Fruit fly (Drosophila melanogaster) whole organism, pupa: ENCODE measurements around the gene Ugt37D1.
A peak's percentile ranks its signal among the peaks of the same experiment; 100 is the strongest.

Source experiments
- CG10348 ChIP-seq: fragments of 200-800 bp; sonication (Bioruptor generic); IDR thresholded peaks from 2 replicates; pipeline ENCODE4 v1.3.6; 2022; ENCODE audit warnings: missing biosample characterization, missing genetic modification characterization
- CG12605 ChIP-seq: fragments of 200-800 bp; sonication (Bioruptor generic); IDR thresholded peaks from 2 replicates; pipeline ENCODE4 v1.3.6; 2022; ENCODE audit warnings: missing biosample characterization, missing genetic modification characterization
- CG13204 ChIP-seq: fragments of 200-800 bp; sonication (Bioruptor generic); optimal IDR thresholded peaks from 2 replicates; lab custom pipeline; 2018; ENCODE audit warnings: missing biosample characterization, mild to moderate bottlenecking, missing genetic modification characterization, moderate library complexity
- CG14655 ChIP-seq: fragments of 200-800 bp; sonication (Bioruptor generic); optimal IDR thresholded peaks from 3 replicates; lab custom pipeline; 2017; ENCODE audit warnings: mild to moderate bottlenecking, missing biosample characterization, missing genetic modification reagents, missing genetic modification characterization
- CG15710 ChIP-seq: fragments of 200-800 bp; sonication (Bioruptor generic); optimal IDR thresholded peaks from 2 replicates; lab custom pipeline; 2018; ENCODE audit warnings: missing biosample characterization, mild to moderate bottlenecking, missing genetic modification characterization, moderate library complexity
- CG17806 ChIP-seq: fragments of 200-800 bp; sonication (Bioruptor generic); optimal IDR thresholded peaks from 2 replicates; lab custom pipeline; 2018; ENCODE audit warnings: missing biosample characterization, mild to moderate bottlenecking, missing genetic modification characterization, moderate library complexity
- CG32121 ChIP-seq: fragments of 200-800 bp; sonication (Bioruptor generic); IDR thresholded peaks from 2 replicates; pipeline ENCODE4 v1.3.6; 2022; ENCODE audit warnings: missing biosample characterization, missing genetic modification characterization
- CG34367 ChIP-seq: fragments of 200-800 bp; sonication (Bioruptor generic); optimal IDR thresholded peaks from 2 replicates; lab custom pipeline; 2018; ENCODE audit warnings: missing biosample characterization, mild to moderate bottlenecking, missing genetic modification characterization
- CG4496 ChIP-seq: fragments of 200-800 bp; sonication (Bioruptor generic); IDR thresholded peaks from 3 replicates; pipeline ENCODE4 v1.3.6; 2022; ENCODE audit warnings: missing biosample characterization, missing genetic modification characterization
- CG8159 ChIP-seq: fragments of 200-800 bp; sonication (Bioruptor generic); optimal IDR thresholded peaks from 3 replicates; lab custom pipeline; 2018; ENCODE audit warnings: missing biosample characterization, mild to moderate bottlenecking, missing genetic modification characterization, moderate library complexity
- CG8301 ChIP-seq: fragments of 200-800 bp; sonication (Bioruptor generic); optimal IDR thresholded peaks from 2 replicates; lab custom pipeline; 2018; ENCODE audit warnings: missing biosample characterization, mild to moderate bottlenecking, missing genetic modification characterization
- CG9948 ChIP-seq: fragments of 200-800 bp; sonication (Bioruptor generic); optimal IDR thresholded peaks from 2 replicates; lab custom pipeline; 2018; ENCODE audit warnings: missing biosample characterization, mild to moderate bottlenecking, missing genetic modification characterization, moderate library complexity
- D1 ChIP-seq: fragments of 200-800 bp; sonication (Bioruptor generic); optimal IDR thresholded peaks from 2 replicates; lab custom pipeline; 2018; ENCODE audit warnings: missing biosample characterization, mild to moderate bottlenecking, missing genetic modification characterization, moderate library complexity
- EcR ChIP-seq: fragments of 200-800 bp; sonication (Bioruptor generic); optimal IDR thresholded peaks from 3 replicates; lab custom pipeline; 2019; ENCODE audit warnings: missing biosample characterization, missing genetic modification characterization, mild to moderate bottlenecking, moderate library complexity, missing genetic modification reagents
- Ets98B ChIP-seq: fragments of 200-800 bp; sonication (Bioruptor generic); IDR thresholded peaks from 2 replicates; pipeline ENCODE4 v1.3.6; 2022; ENCODE audit warnings: missing biosample characterization, missing genetic modification characterization
- Pif1A ChIP-seq: fragments of 200-800 bp; sonication (Bioruptor generic); optimal IDR thresholded peaks from 3 replicates; lab custom pipeline; 2016; ENCODE audit warnings: missing biosample characterization, missing genetic modification characterization
- Pif1B ChIP-seq: fragments of 200-800 bp; sonication (Bioruptor generic); optimal IDR thresholded peaks from 3 replicates; lab custom pipeline; 2016; ENCODE audit warnings: missing biosample characterization, missing genetic modification characterization
- Snoo ChIP-seq: fragments of 200-800 bp; sonication (Bioruptor generic); optimal IDR thresholded peaks from 3 replicates; lab custom pipeline; 2017; ENCODE audit warnings: missing biosample characterization, mild to moderate bottlenecking, missing genetic modification characterization, inconsistent platforms
- fd96Ca ChIP-seq: fragments of 200-800 bp; sonication (Bioruptor generic); IDR thresholded peaks from 3 replicates; pipeline ENCODE4 v1.3.6; 2022; ENCODE audit warnings: missing biosample characterization, missing genetic modification characterization
- gl ChIP-seq: fragments of 200-800 bp; sonication (Bioruptor generic); optimal IDR thresholded peaks from 2 replicates; lab custom pipeline; 2018; ENCODE audit warnings: missing biosample characterization, mild to moderate bottlenecking, missing genetic modification characterization
- rn ChIP-seq: fragments of 200-800 bp; sonication (Bioruptor generic); IDR thresholded peaks from 2 replicates; pipeline ENCODE4 v1.3.6; 2022; ENCODE audit warnings: missing biosample characterization, missing genetic modification characterization

Ugt37D1 gene

DNA sequence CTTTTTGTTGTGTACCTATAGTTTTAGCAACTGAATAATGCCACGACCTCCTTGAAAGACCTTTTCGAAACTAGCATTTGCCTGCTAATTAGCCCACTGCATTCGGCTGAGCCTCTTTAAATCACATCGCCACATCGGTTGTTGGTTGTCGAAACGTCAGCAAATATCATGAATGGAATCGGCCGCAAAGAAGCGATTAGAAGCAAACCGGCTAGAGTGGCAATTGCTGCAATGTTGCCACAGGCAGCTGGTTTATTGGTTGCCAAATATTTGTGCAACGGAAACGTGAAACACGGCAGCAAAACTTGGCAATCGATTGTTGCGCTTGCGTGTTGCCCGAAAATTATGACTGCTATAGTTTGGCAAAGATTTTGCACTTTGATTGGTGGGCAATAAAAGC is 46.4 kb downstream of the Ugt37D1 start:
- no peak for TF ChIP-seq Pif1A (GFP tag; lab: Kevin White, UChicago)
- no peak for TF ChIP-seq CG13204
- no peak for TF ChIP-seq CG8159 (tag; lab: Kevin White, UChicago)
- no peak for TF ChIP-seq Ets98B (GFP tag; lab: Robert Waterston, UW)
- no peak for TF ChIP-seq rn (GFP tag; lab: Robert Waterston, UW)
- TF ChIP-seq CG8301 (tag; lab: Kevin White, UChicago), result no peak
- no peak for TF ChIP-seq fd96Ca (GFP tag; lab: Robert Waterston, UW)
- no peak for TF ChIP-seq CG32121 (GFP tag; lab: Robert Waterston, UW)
- TF ChIP-seq CG9948 (tag; lab: Kevin White, UChicago), result no peak
- TF ChIP-seq CG34367, result no peak
- no peak for TF ChIP-seq CG4496 (GFP tag; lab: Robert Waterston, UW)
- no peak for TF ChIP-seq CG14655 (GFP tag; lab: Kevin White, UChicago)
- no peak for TF ChIP-seq Pif1B
- TF ChIP-seq CG17806, result no peak
- TF ChIP-seq CG12605 (GFP tag; lab: Robert Waterston, UW), result no peak

DNA sequence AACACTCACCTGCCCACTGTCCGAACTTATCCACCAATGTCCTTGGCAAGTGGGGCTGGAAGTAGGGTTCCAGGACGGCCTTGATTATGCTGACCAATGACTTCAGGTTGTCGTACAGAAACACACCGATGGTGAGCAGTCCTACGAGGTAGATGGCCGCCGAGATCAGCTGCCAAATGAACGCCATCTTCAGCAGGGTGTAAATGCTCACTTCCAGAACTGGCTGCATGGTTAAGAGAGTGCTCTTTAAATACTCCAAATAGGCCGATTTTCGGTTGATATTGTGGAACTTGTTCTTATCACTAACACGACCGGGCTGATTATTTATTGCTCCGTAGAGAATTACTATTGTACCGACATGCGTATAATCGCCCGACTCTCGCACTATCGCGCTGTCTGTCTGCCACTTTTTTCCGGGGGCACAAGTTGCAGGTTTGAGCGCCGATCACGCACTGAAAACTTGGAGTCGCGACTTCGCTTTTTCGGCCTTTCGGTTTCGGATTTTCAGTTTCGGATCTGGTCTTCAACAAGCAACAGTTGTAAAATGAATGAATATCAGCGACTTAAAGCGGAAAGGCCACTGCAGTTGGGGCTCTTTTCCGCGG is 48.0 kb downstream of the Ugt37D1 start:
- TF ChIP-seq CG12605 (GFP tag; lab: Robert Waterston, UW) (no peak), EcR (GFP tag; lab: Kevin White, UChicago) (peak; percentile 61)

DNA sequence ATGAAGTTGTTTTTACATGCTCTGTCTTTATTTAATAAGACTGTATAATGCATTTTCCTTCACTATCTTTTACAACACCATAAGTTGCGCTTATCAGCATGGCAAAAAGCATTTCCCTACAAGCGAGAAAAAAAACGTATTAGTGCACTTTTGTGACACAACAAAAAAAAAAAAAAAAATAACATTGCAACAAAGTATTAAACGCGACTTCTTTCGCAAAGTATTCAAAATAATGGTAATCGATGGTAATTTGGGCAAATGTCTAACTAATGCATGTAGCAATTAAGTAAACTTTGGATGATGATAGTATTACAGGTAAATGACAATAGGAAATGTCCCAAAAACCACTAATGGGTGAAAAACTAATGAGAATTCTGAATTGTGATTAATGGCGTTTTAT is 49.1 kb downstream of the Ugt37D1 start:
- TF ChIP-seq CG8159 (tag; lab: Kevin White, UChicago) (no peak), CG32121 (GFP tag; lab: Robert Waterston, UW) (no peak), CG14655 (GFP tag; lab: Kevin White, UChicago) (no peak), CG9948 (tag; lab: Kevin White, UChicago) (no peak), CG15710 (tag; lab: Kevin White, UChicago) (no peak), CG4496 (GFP tag; lab: Robert Waterston, UW) (no peak), Pif1B (no peak), CG10348 (GFP tag; lab: Robert Waterston, UW) (no peak), rn (GFP tag; lab: Robert Waterston, UW) (no peak), CG12605 (GFP tag; lab: Robert Waterston, UW) (no peak; the same call in 1 of the 2 replicates), gl (tag; lab: Kevin White, UChicago) (no peak), EcR (GFP tag; lab: Kevin White, UChicago) (no peak), Snoo (no peak), CG13204 (no peak), CG34367 (no peak), Pif1A (GFP tag; lab: Kevin White, UChicago) (no peak), Ets98B (GFP tag; lab: Robert Waterston, UW) (no peak), fd96Ca (GFP tag; lab: Robert Waterston, UW) (no peak), CG8301 (tag; lab: Kevin White, UChicago) (no peak), D1 (no peak)

DNA sequence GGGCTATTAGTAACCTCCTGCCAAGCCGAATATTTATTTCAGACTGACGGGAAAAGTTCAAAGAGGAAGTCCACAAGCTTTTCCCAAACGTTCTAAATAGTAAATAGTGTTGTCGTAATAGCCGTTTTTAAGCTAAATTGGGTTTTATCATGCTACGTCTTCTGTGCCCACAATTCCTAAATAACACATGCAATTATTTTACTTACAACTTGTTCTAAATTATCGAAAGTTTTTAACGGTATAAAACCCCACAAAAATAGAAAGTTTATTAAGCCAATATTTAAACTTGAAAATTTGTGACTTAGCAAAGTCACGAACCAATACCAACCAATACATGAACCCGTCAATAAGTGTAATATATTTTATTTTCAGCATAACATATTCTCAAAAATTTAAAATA is 49.8 kb downstream of the Ugt37D1 start, which contains the start of gene CG13284:
Gene CG13284, minus strand, starts transcription at position 47 of the 400 bp plus-strand sequence.
- TF ChIP-seq CG13204, result no peak
- no peak for TF ChIP-seq EcR (GFP tag; lab: Kevin White, UChicago)
- TF ChIP-seq D1, result no peak
- no peak for TF ChIP-seq Ets98B (GFP tag; lab: Robert Waterston, UW)
- no peak for TF ChIP-seq CG34367
- no peak for TF ChIP-seq Pif1B
- TF ChIP-seq CG12605 (GFP tag; lab: Robert Waterston, UW), result no peak
- TF ChIP-seq Pif1A (GFP tag; lab: Kevin White, UChicago), result no peak
- no peak for TF ChIP-seq CG8159 (tag; lab: Kevin White, UChicago)
- no peak for TF ChIP-seq CG10348 (GFP tag; lab: Robert Waterston, UW)
- no peak for TF ChIP-seq rn (GFP tag; lab: Robert Waterston, UW)
- no peak for TF ChIP-seq CG9948 (tag; lab: Kevin White, UChicago)
- TF ChIP-seq CG14655 (GFP tag; lab: Kevin White, UChicago), result no peak
- TF ChIP-seq fd96Ca (GFP tag; lab: Robert Waterston, UW), result no peak
- no peak for TF ChIP-seq gl (tag; lab: Kevin White, UChicago)
- TF ChIP-seq CG15710 (tag; lab: Kevin White, UChicago), result no peak
- TF ChIP-seq CG4496 (GFP tag; lab: Robert Waterston, UW), result no peak

DNA sequence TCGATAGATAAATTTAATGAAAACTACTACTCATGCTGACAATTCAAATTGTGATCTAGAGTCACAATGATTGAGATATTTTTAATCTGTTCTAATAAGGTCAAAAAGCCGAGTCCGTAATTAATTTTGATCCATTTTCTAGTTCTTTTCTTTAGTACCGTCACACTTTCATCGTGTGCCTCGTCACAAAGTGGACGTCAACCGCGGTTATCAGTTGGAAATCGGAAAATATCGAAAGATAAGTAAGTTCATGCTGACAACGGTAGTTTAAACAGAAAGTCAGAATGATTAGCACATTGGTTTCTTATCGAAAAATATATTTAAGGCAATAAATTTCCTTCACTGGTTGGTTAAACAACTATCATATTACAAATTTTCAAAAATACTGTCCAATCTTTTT is 51.6 kb downstream of the Ugt37D1 start:
- no peak for TF ChIP-seq fd96Ca (GFP tag; lab: Robert Waterston, UW)
